Worm (Caenorhabditis elegans) whole organism, L2 larva: ENCODE data around the gene smoc-1.

Experiments
- F13H6.1 ChIP-seq: sonication (generic microtip); optimal IDR thresholded peaks from 2 replicates; lab custom pipeline; 2016; ENCODE audit warnings: missing genetic modification characterization, missing compliant biosample characterization
- ama-1 ChIP-seq: fragments of 150-350 bp; optimal IDR thresholded peaks from 2 replicates; lab custom pipeline; 2018; ENCODE audit warnings: inconsistent platforms
- elt-1 ChIP-seq: fragments of 150-350 bp; optimal IDR thresholded peaks from 2 replicates; lab custom pipeline; 2014; ENCODE audit warnings: missing biosample characterization, missing genetic modification characterization
- lin-39 ChIP-seq: fragments of 150-350 bp; optimal IDR thresholded peaks from 2 replicates; lab custom pipeline; 2014; ENCODE audit warnings: missing biosample characterization, missing genetic modification reagents, missing genetic modification characterization
- lsy-2 ChIP-seq, 2 experiments: fragments of 150-350 bp in 1 of 2; sonication (generic microtip) in 1 of 2; optimal IDR thresholded peaks; 2 replicates each; lab custom pipeline; 2014 to 2017; ENCODE audit warnings: missing biosample characterization in 2 of 2, missing genetic modification characterization in 2 of 2
- nhr-11 ChIP-seq: fragments of 150-350 bp; optimal IDR thresholded peaks from 2 replicates; lab custom pipeline; 2014; ENCODE audit warnings: missing biosample characterization, missing genetic modification characterization
- nhr-12 ChIP-seq: fragments of 150-350 bp; optimal IDR thresholded peaks from 2 replicates; lab custom pipeline; 2014; ENCODE audit warnings: missing biosample characterization, missing genetic modification characterization
- nhr-237 ChIP-seq: fragments of 150-350 bp; optimal IDR thresholded peaks from 2 replicates; lab custom pipeline; 2014; ENCODE audit warnings: missing biosample characterization, missing genetic modification characterization
- nhr-77 ChIP-seq: fragments of 150-350 bp; optimal IDR thresholded peaks from 2 replicates; lab custom pipeline; 2014; ENCODE audit warnings: missing biosample characterization, missing genetic modification characterization
- sem-4 ChIP-seq: fragments of 150-350 bp; optimal IDR thresholded peaks from 2 replicates; lab custom pipeline; 2014; ENCODE audit warnings: missing biosample characterization, missing genetic modification reagents, missing genetic modification characterization
- skn-1 ChIP-seq: sonication (generic microtip); optimal IDR thresholded peaks from 2 replicates; lab custom pipeline; 2017; ENCODE audit warnings: missing biosample characterization, missing genetic modification characterization
- snpc-4 ChIP-seq: fragments of 150-350 bp; optimal IDR thresholded peaks from 2 replicates; lab custom pipeline; 2014; ENCODE audit warnings: missing biosample characterization, missing genetic modification characterization
- unc-62 ChIP-seq: fragments of 150-350 bp; optimal IDR thresholded peaks from 2 replicates; lab custom pipeline; 2014; ENCODE audit warnings: missing biosample characterization, missing genetic modification reagents, missing genetic modification characterization
- ztf-11 ChIP-seq: sonication (generic microtip); optimal IDR thresholded peaks from 2 replicates; lab custom pipeline; 2017; ENCODE audit warnings: missing biosample characterization, missing genetic modification characterization

- no peak for TF ChIP-seq nhr-237 (tag; lab: Kevin White, UChicago)
- no peak for TF ChIP-seq nhr-11 (tag; lab: Kevin White, UChicago)
- TF ChIP-seq ama-1 (lab: Kevin White, UChicago) = no peak
- TF ChIP-seq lin-39 (tag; lab: Kevin White, UChicago) = no peak
- TF ChIP-seq unc-62 (GFP tag; lab: Kevin White, UChicago) = no peak
- no peak for TF ChIP-seq snpc-4 (tag; lab: Kevin White, UChicago)
- no peak for TF ChIP-seq F13H6.1 (tag; lab: Kevin White, UChicago)
- TF ChIP-seq lsy-2 (tag; optimal IDR thresholded peaks at IDR 0.05; lab: Kevin White, UChicago) = no peak
- no peak for TF ChIP-seq skn-1
- TF ChIP-seq ztf-11 (tag; lab: Kevin White, UChicago) = no peak
- no peak for TF ChIP-seq nhr-12 (tag; lab: Kevin White, UChicago)
- TF ChIP-seq elt-1 (tag; lab: Kevin White, UChicago) = no peak
- no peak for TF ChIP-seq sem-4 (tag; lab: Kevin White, UChicago)
- no peak for TF ChIP-seq nhr-77 (tag; lab: Kevin White, UChicago)
These were observed 2.9 kb downstream of the smoc-1 start, which contains the start of gene T04F3.5 for ce11 chrV:11760371-11760770.
